Worm (Caenorhabditis elegans) whole organism, L2 larva: ENCODE results near the gene Y57E12B.1.

Source experiments
- alr-1 ChIP-seq: fragments of 150-350 bp; optimal IDR thresholded peaks from 2 replicates; lab custom pipeline; 2014; ENCODE audit warnings: missing biosample characterization, missing genetic modification characterization
- aly-2 ChIP-seq: fragments of 150-350 bp; optimal IDR thresholded peaks from 2 replicates; lab custom pipeline; 2014; ENCODE audit warnings: missing biosample characterization, missing genetic modification characterization
- ama-1 ChIP-seq: fragments of 150-350 bp; optimal IDR thresholded peaks from 2 replicates; lab custom pipeline; 2018; ENCODE audit warnings: inconsistent platforms
- blmp-1 ChIP-seq: sonication (generic microtip); optimal IDR thresholded peaks from 2 replicates; lab custom pipeline; 2017; ENCODE audit warnings: missing genetic modification characterization, mild to moderate bottlenecking, missing compliant biosample characterization, antibody characterized with exemption, moderate library complexity; ENCODE audit not compliant: insufficient read depth
- ceh-16 ChIP-seq: fragments of 150-350 bp; optimal IDR thresholded peaks from 2 replicates; lab custom pipeline; 2014; ENCODE audit warnings: missing biosample characterization, missing genetic modification characterization
- ceh-82 ChIP-seq: fragments of 150-350 bp; optimal IDR thresholded peaks from 2 replicates; lab custom pipeline; 2014; ENCODE audit warnings: missing biosample characterization, missing genetic modification characterization
- crh-2 ChIP-seq: sonication (generic microtip); optimal IDR thresholded peaks from 2 replicates; lab custom pipeline; 2017; ENCODE audit warnings: missing biosample characterization, missing genetic modification characterization
- egl-27 ChIP-seq: sonication (generic microtip); optimal IDR thresholded peaks from 3 replicates; lab custom pipeline; 2017; ENCODE audit warnings: missing biosample characterization, missing genetic modification reagents, missing genetic modification characterization
- elt-3 ChIP-seq: sonication (generic microtip); optimal IDR thresholded peaks from 2 replicates; lab custom pipeline; 2017; ENCODE audit warnings: missing biosample characterization, missing genetic modification characterization
- fos-1 ChIP-seq: fragments of 150-350 bp; optimal IDR thresholded peaks from 2 replicates; lab custom pipeline; 2014; ENCODE audit warnings: missing biosample characterization, missing genetic modification characterization
- gmeb-1 ChIP-seq: fragments of 150-350 bp; optimal IDR thresholded peaks from 2 replicates; lab custom pipeline; 2014; ENCODE audit warnings: missing biosample characterization, missing genetic modification characterization
- lin-11 ChIP-seq: fragments of 150-350 bp; sonication (generic microtip); optimal IDR thresholded peaks from 2 replicates; lab custom pipeline; 2014; ENCODE audit warnings: missing biosample characterization, missing genetic modification characterization, inconsistent platforms, mixed read lengths
- lin-13 ChIP-seq: fragments of 150-350 bp; optimal IDR thresholded peaks from 2 replicates; lab custom pipeline; 2014; ENCODE audit warnings: missing biosample characterization, missing genetic modification reagents, missing genetic modification characterization
- lin-39 ChIP-seq: fragments of 150-350 bp; optimal IDR thresholded peaks from 2 replicates; lab custom pipeline; 2014; ENCODE audit warnings: missing biosample characterization, missing genetic modification reagents, missing genetic modification characterization
- lsy-2 ChIP-seq, 2 experiments: fragments of 150-350 bp in 1 of 2; sonication (generic microtip) in 1 of 2; optimal IDR thresholded peaks; 2 replicates each; lab custom pipeline; 2014 to 2017; ENCODE audit warnings: missing biosample characterization in 2 of 2, missing genetic modification characterization in 2 of 2
- mab-5 ChIP-seq: fragments of 150-350 bp; optimal IDR thresholded peaks from 2 replicates; lab custom pipeline; 2014; ENCODE audit warnings: missing biosample characterization, missing genetic modification characterization
- mdl-1 ChIP-seq, 2 experiments: fragments of 150-350 bp in 1 of 2; sonication (generic microtip) in 1 of 2; optimal IDR thresholded peaks; 2 replicates each; lab custom pipeline; 2017; ENCODE audit warnings: missing biosample characterization in 2 of 2, missing genetic modification characterization in 2 of 2
- nhr-10 ChIP-seq: sonication (generic microtip); optimal IDR thresholded peaks from 2 replicates; lab custom pipeline; 2017; ENCODE audit warnings: missing biosample characterization, missing genetic modification characterization
- nhr-12 ChIP-seq: fragments of 150-350 bp; optimal IDR thresholded peaks from 2 replicates; lab custom pipeline; 2014; ENCODE audit warnings: missing biosample characterization, missing genetic modification characterization
- nhr-129 ChIP-seq: fragments of 150-350 bp; optimal IDR thresholded peaks from 2 replicates; lab custom pipeline; 2014; ENCODE audit warnings: missing biosample characterization, missing genetic modification characterization
- nhr-21 ChIP-seq: fragments of 150-350 bp; optimal IDR thresholded peaks from 2 replicates; lab custom pipeline; 2014; ENCODE audit warnings: missing biosample characterization, missing genetic modification characterization
- nhr-23 ChIP-seq: fragments of 150-350 bp; optimal IDR thresholded peaks from 2 replicates; lab custom pipeline; 2014; ENCODE audit warnings: missing biosample characterization, missing genetic modification reagents, missing genetic modification characterization
- nhr-237 ChIP-seq: fragments of 150-350 bp; optimal IDR thresholded peaks from 2 replicates; lab custom pipeline; 2014; ENCODE audit warnings: missing biosample characterization, missing genetic modification characterization
- nhr-25 ChIP-seq: fragments of 150-350 bp; sonication (generic microtip); optimal IDR thresholded peaks from 3 replicates; lab custom pipeline; 2014; ENCODE audit warnings: missing biosample characterization, missing genetic modification characterization
- peb-1 ChIP-seq: fragments of 150-350 bp; optimal IDR thresholded peaks from 2 replicates; lab custom pipeline; 2014; ENCODE audit warnings: missing biosample characterization, missing genetic modification characterization
- sem-4 ChIP-seq: fragments of 150-350 bp; optimal IDR thresholded peaks from 2 replicates; lab custom pipeline; 2014; ENCODE audit warnings: missing biosample characterization, missing genetic modification reagents, missing genetic modification characterization
- sma-3 ChIP-seq: sonication (generic microtip); optimal IDR thresholded peaks from 2 replicates; lab custom pipeline; 2016; ENCODE audit warnings: missing genetic modification reagents, missing genetic modification characterization, missing compliant biosample characterization
- sma-9 ChIP-seq, 2 experiments: fragments of 150-350 bp in 1 of 2; sonication (generic microtip) in 1 of 2; optimal IDR thresholded peaks; 2 replicates each; lab custom pipeline; 2014 to 2016; ENCODE audit warnings: missing genetic modification characterization in 2 of 2, mild to moderate bottlenecking in 1 of 2, missing biosample characterization in 1 of 2, missing compliant biosample characterization in 1 of 2, missing genetic modification reagents in 1 of 2, moderate library complexity in 1 of 2
- snpc-4 ChIP-seq: fragments of 150-350 bp; optimal IDR thresholded peaks from 2 replicates; lab custom pipeline; 2014; ENCODE audit warnings: missing biosample characterization, missing genetic modification characterization
- unc-55 ChIP-seq: fragments of 150-350 bp; sonication (generic microtip); optimal IDR thresholded peaks from 3 replicates; lab custom pipeline; 2014; ENCODE audit warnings: missing biosample characterization, missing genetic modification reagents, missing genetic modification characterization
- ztf-1 ChIP-seq: fragments of 200-800 bp; sonication (Bioruptor generic); conservative IDR thresholded peaks from 2 replicates; pipeline ENCODE4 v1.3.6; 2022; ENCODE audit warnings: missing genetic modification characterization, missing compliant biosample characterization
- ztf-11 ChIP-seq: sonication (generic microtip); optimal IDR thresholded peaks from 2 replicates; lab custom pipeline; 2017; ENCODE audit warnings: missing biosample characterization, missing genetic modification characterization

Gene Y57E12B.1

DNA sequence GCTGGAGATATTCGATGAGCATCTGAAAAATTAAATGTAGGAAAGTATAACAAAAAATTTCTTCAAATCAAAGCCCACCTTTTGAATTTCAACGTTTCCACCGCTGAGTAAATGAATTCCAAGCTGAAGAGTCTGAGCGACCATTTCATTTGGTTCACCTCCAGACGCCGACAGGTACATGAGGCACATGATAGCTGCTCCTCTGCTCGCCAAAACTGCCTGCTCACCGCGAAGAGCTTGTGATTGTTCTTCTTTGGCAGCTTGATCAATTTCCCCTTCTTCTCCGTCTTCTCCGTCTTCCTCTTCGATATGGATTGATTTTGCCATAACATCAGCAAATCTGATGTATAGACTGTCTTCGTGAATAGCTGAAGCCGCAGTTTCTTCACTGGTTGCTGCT is 41.9 kb upstream of the Y57E12B.1 start:
- TF ChIP-seq nhr-23 (tag; lab: Kevin White, UChicago) (no peak), alr-1 (tag; lab: Kevin White, UChicago) (no peak)

DNA sequence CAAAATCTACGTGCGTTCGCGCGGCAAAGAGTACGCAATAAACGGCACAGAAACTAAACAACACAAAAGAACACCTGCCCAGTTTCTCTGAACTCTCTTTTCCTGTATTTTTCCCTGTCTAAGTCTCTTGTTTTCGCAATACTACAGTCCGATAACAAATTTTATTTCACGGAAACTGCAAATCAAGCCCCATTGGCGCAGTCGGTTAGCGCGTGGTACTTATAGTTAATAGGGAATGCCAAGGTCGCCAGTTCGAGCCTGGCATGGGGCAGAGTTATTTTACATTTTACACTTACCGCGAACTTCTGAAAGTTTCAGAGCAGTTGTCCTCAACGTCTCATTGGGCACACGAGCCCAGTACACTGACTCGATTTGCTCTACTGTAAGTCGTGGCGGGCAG is 31.0 kb upstream of the Y57E12B.1 start:
- no peak for TF ChIP-seq nhr-23 (tag; lab: Kevin White, UChicago)
- no peak for TF ChIP-seq nhr-237
- TF ChIP-seq lin-13 (GFP tag; lab: Kevin White, UChicago): no peak
- TF ChIP-seq crh-2: no peak
- TF ChIP-seq ztf-11: no peak
- no peak for TF ChIP-seq sma-3 (GFP tag; lab: Kevin White, UChicago)
- TF ChIP-seq nhr-10 (tag; lab: Kevin White, UChicago): no peak
- TF ChIP-seq egl-27 (tag; lab: Kevin White, UChicago): no peak
- TF ChIP-seq fos-1 (tag; lab: Kevin White, UChicago): no peak
- TF ChIP-seq aly-2 (tag; lab: Kevin White, UChicago): no peak
- no peak for TF ChIP-seq nhr-12 (tag; lab: Kevin White, UChicago)
- no peak for TF ChIP-seq lin-39 (tag; lab: Kevin White, UChicago)
- TF ChIP-seq snpc-4 (tag; lab: Kevin White, UChicago): no peak
- no peak for TF ChIP-seq mdl-1 (tag; optimal IDR thresholded peaks at IDR 0.05; lab: Kevin White, UChicago)
- no peak for TF ChIP-seq unc-55 (GFP tag; lab: Kevin White, UChicago)
- TF ChIP-seq nhr-129: no peak
- TF ChIP-seq, all 48 proteins: peak for 0

DNA sequence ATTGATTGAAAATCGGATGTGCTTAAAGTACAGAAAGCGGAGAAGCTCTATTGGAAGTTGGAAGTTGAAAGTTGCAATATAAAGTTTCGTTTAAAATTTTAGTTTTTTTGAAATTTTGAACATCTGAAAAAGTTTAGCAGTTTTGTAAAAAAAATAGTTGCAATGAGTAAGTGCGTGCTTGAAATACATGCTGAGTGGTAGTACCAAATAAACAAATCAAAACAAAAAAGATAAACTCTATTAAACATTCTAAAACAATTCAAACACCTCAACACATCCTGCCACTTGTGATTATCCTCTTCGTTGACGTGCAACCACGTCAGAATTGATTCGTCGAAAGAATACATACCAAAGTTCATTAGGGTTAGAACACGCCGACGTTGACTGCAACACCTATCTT is 29.1 kb upstream of the Y57E12B.1 start:
- TF ChIP-seq lsy-2 (tag; optimal IDR thresholded peaks at IDR 0.05; lab: Kevin White, UChicago): no peak
- TF ChIP-seq egl-27 (tag; lab: Kevin White, UChicago): no peak
- no peak for TF ChIP-seq lin-11 (tag; lab: Kevin White, UChicago)
- TF ChIP-seq nhr-25: no peak
- no peak for TF ChIP-seq ztf-1
- no peak for TF ChIP-seq peb-1 (tag; lab: Kevin White, UChicago)
- no peak for TF ChIP-seq sma-9 (GFP tag; optimal IDR thresholded peaks at IDR 0.05; lab: Kevin White, UChicago)
- no peak for TF ChIP-seq sma-9 (tag; optimal IDR thresholded peaks at IDR 0.05; lab: Kevin White, UChicago)
- no peak for TF ChIP-seq ztf-11
- no peak for TF ChIP-seq mdl-1 (tag; optimal IDR thresholded peaks at IDR 0.05; lab: Kevin White, UChicago)
- TF ChIP-seq aly-2 (tag; lab: Kevin White, UChicago): no peak
- no peak for TF ChIP-seq sma-3 (GFP tag; lab: Kevin White, UChicago)
- TF ChIP-seq nhr-10 (tag; lab: Kevin White, UChicago): no peak
- TF ChIP-seq gmeb-1 (tag; lab: Kevin White, UChicago): no peak
- no peak for TF ChIP-seq nhr-21 (tag; lab: Kevin White, UChicago)
- no peak for TF ChIP-seq lin-39 (tag; lab: Kevin White, UChicago)
- no peak for TF ChIP-seq ceh-16 (tag; lab: Kevin White, UChicago)

DNA sequence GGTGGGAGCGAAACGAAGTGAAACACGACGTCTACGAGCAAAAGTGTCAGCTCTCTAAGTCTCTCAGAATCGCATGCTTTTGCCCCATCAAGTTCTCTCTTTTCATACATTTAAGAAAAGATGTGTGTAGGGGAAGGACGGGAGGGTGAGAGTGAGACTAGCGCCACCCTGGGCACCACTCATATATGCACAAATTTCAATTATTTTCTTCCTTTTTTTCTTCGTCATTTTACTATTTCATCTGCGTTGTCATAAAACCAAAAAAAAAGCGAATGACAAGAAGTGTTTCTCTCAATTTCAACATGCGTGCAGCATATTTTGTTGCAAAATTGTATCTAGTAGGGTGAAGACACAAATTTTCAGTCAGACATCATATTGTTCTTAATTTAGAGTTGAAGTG is 21.7 kb upstream of the Y57E12B.1 start:
- TF ChIP-seq nhr-12 (tag; lab: Kevin White, UChicago): no peak
- TF ChIP-seq ama-1 (lab: Kevin White, UChicago): no peak
- TF ChIP-seq blmp-1: no peak
- TF ChIP-seq mdl-1 (tag; optimal IDR thresholded peaks at IDR 0.05; lab: Kevin White, UChicago): no peak
- no peak for TF ChIP-seq fos-1 (tag; lab: Kevin White, UChicago)

DNA sequence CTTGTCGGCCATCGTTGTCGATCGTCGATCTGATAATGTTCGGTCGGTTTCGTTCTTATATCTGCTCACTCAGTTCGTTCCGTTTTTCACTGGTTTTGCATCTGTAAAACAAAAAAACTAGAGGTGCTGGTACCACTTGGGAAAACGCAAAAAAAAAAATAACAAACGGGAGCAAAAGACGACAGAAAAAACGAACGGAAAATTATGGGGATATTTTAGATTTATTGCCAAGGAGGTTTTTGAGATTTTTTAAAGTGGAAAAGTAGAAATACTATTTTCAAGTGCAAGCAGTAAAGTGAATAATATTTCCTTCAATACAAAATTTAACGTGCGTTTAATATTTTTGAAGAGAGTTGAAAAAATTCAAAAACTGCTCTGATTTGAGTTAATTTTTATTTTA is 19.4 kb upstream of the Y57E12B.1 start, which contains the start of gene unc-68:
TSS of gene unc-68 (minus strand) at position 101 of the 400 bp plus-strand sequence.
- TF ChIP-seq lin-39 (tag; lab: Kevin White, UChicago) (no peak), ceh-82 (tag; lab: Kevin White, UChicago) (no peak), aly-2 (tag; lab: Kevin White, UChicago) (no peak), mab-5 (tag; lab: Kevin White, UChicago) (no peak), crh-2 (no peak), snpc-4 (tag; lab: Kevin White, UChicago) (no peak), nhr-23 (tag; lab: Kevin White, UChicago) (no peak), ztf-1 (no peak), sem-4 (no peak), lin-11 (tag; lab: Kevin White, UChicago) (no peak), lin-13 (GFP tag; lab: Kevin White, UChicago) (no peak), elt-3 (tag; lab: Kevin White, UChicago) (no peak), peb-1 (tag; lab: Kevin White, UChicago) (no peak), nhr-237 (no peak), nhr-21 (tag; lab: Kevin White, UChicago) (no peak)
